Worm (Caenorhabditis elegans) whole organism, L4 larva: ENCODE measurements around the gene arrd-9.

ENCODE experiments used
- F44E2.7 ChIP-seq: fragments of 200-800 bp; sonication (Bioruptor generic); IDR thresholded peaks from 2 replicates; pipeline ENCODE4 v2.1.2; 2022; ENCODE audit warnings: missing genetic modification characterization, missing compliant biosample characterization
- R02D3.7 ChIP-seq: fragments of 150-350 bp; sonication (generic microtip); optimal IDR thresholded peaks from 3 replicates; lab custom pipeline; 2014; ENCODE audit warnings: missing biosample characterization, missing genetic modification characterization
- ZK337.2 ChIP-seq: fragments of 200-800 bp; sonication (Bioruptor generic); IDR thresholded peaks from 2 replicates; pipeline ENCODE4 v1.3.6; 2022; ENCODE audit warnings: missing genetic modification reagents, missing genetic modification characterization, missing compliant biosample characterization
- arid-1 ChIP-seq: fragments of 200-800 bp; sonication (Bioruptor generic); conservative IDR thresholded peaks from 2 replicates; pipeline ENCODE4 v1.3.6; 2022; ENCODE audit warnings: missing genetic modification reagents, missing genetic modification characterization, missing compliant biosample characterization
- ceh-28 ChIP-seq: fragments of 150-350 bp; optimal IDR thresholded peaks from 2 replicates; lab custom pipeline; 2014; ENCODE audit warnings: missing biosample characterization, missing genetic modification reagents, missing genetic modification characterization
- ces-1 ChIP-seq: fragments of 150-350 bp; sonication (generic microtip); optimal IDR thresholded peaks from 4 replicates; lab custom pipeline; 2014; ENCODE audit warnings: missing biosample characterization, missing genetic modification reagents, missing genetic modification characterization
- daf-12 ChIP-seq: fragments of 150-350 bp; optimal IDR thresholded peaks from 2 replicates; lab custom pipeline; 2014; ENCODE audit warnings: missing biosample characterization, missing genetic modification reagents, missing genetic modification characterization
- daf-16 ChIP-seq, 3 experiments: sonication (generic microtip); optimal IDR thresholded peaks; 2 replicates each; lab custom pipeline; 2016 to 2017; ENCODE audit warnings: missing genetic modification characterization in 3 of 3, missing genetic modification reagents in 3 of 3, mild to moderate bottlenecking in 2 of 3, missing compliant biosample characterization in 2 of 3, missing biosample characterization in 1 of 3, moderate library complexity in 1 of 3
- daf-19 ChIP-seq: fragments of 200-800 bp; sonication (Bioruptor generic); conservative IDR thresholded peaks from 2 replicates; pipeline ENCODE4 v1.3.6; 2022; ENCODE audit warnings: missing genetic modification characterization, missing compliant biosample characterization
- daf-8 ChIP-seq: fragments of 200-800 bp; sonication (Bioruptor generic); IDR thresholded peaks from 2 replicates; pipeline ENCODE4 v1.3.6; 2022; ENCODE audit warnings: missing genetic modification characterization, missing compliant biosample characterization
- dmd-8 ChIP-seq: fragments of 200-800 bp; sonication (Bioruptor generic); IDR thresholded peaks from 2 replicates; pipeline ENCODE4 v1.3.6; 2022; ENCODE audit warnings: missing genetic modification characterization, missing compliant biosample characterization
- dpl-1 ChIP-seq: fragments of 150-350 bp; optimal IDR thresholded peaks from 2 replicates; lab custom pipeline; 2014; ENCODE audit warnings: missing biosample characterization, missing genetic modification reagents, missing genetic modification characterization
- dve-1 ChIP-seq: sonication (generic microtip); optimal IDR thresholded peaks from 2 replicates; lab custom pipeline; 2017; ENCODE audit warnings: antibody characterized with exemption, mild to moderate bottlenecking, missing genetic modification characterization, missing compliant biosample characterization; ENCODE audit not compliant: insufficient read depth
- fkh-10 ChIP-seq: fragments of 150-350 bp; optimal IDR thresholded peaks from 2 replicates; lab custom pipeline; 2014; ENCODE audit warnings: missing biosample characterization, missing genetic modification reagents, missing genetic modification characterization
- jun-1 ChIP-seq: fragments of 150-350 bp; optimal IDR thresholded peaks from 2 replicates; lab custom pipeline; 2014; ENCODE audit warnings: missing biosample characterization, missing genetic modification reagents, missing genetic modification characterization
- lin-1 ChIP-seq: fragments of 200-800 bp; sonication (Bioruptor generic); IDR thresholded peaks from 2 replicates; pipeline ENCODE4 v1.3.6; 2022; ENCODE audit warnings: missing genetic modification reagents, missing genetic modification characterization, missing compliant biosample characterization
- lin-13 ChIP-seq: fragments of 150-350 bp; optimal IDR thresholded peaks from 2 replicates; lab custom pipeline; 2014; ENCODE audit warnings: missing biosample characterization, missing genetic modification reagents, missing genetic modification characterization
- lin-15B ChIP-seq: fragments of 150-350 bp; sonication (generic microtip); optimal IDR thresholded peaks from 3 replicates; lab custom pipeline; 2014; ENCODE audit warnings: missing biosample characterization, missing genetic modification characterization
- lin-38 ChIP-seq: fragments of 200-800 bp; sonication (Bioruptor generic); IDR thresholded peaks from 2 replicates; pipeline ENCODE4 v1.3.6; 2022; ENCODE audit warnings: missing genetic modification reagents, missing genetic modification characterization, missing compliant biosample characterization
- lir-3 ChIP-seq: sonication (generic microtip); optimal IDR thresholded peaks from 2 replicates; lab custom pipeline; 2016; ENCODE audit warnings: mild to moderate bottlenecking, missing genetic modification characterization, missing compliant biosample characterization
- mdt-29 ChIP-seq: fragments of 200-800 bp; sonication (Bioruptor generic); IDR thresholded peaks from 2 replicates; pipeline ENCODE4 v1.3.6; 2022; ENCODE audit warnings: missing genetic modification reagents, missing genetic modification characterization, missing compliant biosample characterization
- mep-1 ChIP-seq: fragments of 150-350 bp; sonication (generic microtip); optimal IDR thresholded peaks from 3 replicates; lab custom pipeline; 2014; ENCODE audit warnings: missing biosample characterization, missing genetic modification characterization
- mes-2 ChIP-seq: sonication (generic microtip); optimal IDR thresholded peaks from 2 replicates; lab custom pipeline; 2016; ENCODE audit warnings: missing genotype, mild to moderate bottlenecking, missing genetic modification characterization, missing compliant biosample characterization; ENCODE audit not compliant: poor library complexity, severe bottlenecking
- nhr-28 ChIP-seq: fragments of 150-350 bp; optimal IDR thresholded peaks from 2 replicates; lab custom pipeline; 2014; ENCODE audit warnings: missing biosample characterization, missing genetic modification characterization
- nhr-42 ChIP-seq: fragments of 200-800 bp; sonication (Bioruptor generic); IDR thresholded peaks from 2 replicates; pipeline ENCODE4 v1.3.6; 2022; ENCODE audit warnings: missing genetic modification characterization, missing compliant biosample characterization
- nhr-48 ChIP-seq: sonication (generic microtip); optimal IDR thresholded peaks from 2 replicates; lab custom pipeline; 2016; ENCODE audit warnings: mild to moderate bottlenecking, missing genetic modification characterization, missing compliant biosample characterization
- nhr-6 ChIP-seq: fragments of 150-350 bp; optimal IDR thresholded peaks from 2 replicates; lab custom pipeline; 2014; ENCODE audit warnings: missing biosample characterization, missing genetic modification characterization
- nhr-76 ChIP-seq: fragments of 150-350 bp; optimal IDR thresholded peaks from 2 replicates; lab custom pipeline; 2014; ENCODE audit warnings: missing biosample characterization, missing genetic modification characterization
- pha-4 ChIP-seq, 2 experiments: fragments of 150-350 bp in 1 of 2; fragments of 200-800 bp in 1 of 2; sonication (Bioruptor generic) in 1 of 2; IDR thresholded peaks in 1 of 2; optimal IDR thresholded peaks in 1 of 2; 2 replicates each; pipeline versions ENCODE4 v1.3.6 to Lab custom; 2014 to 2022; ENCODE audit warnings: missing genetic modification characterization in 2 of 2, missing genetic modification reagents in 2 of 2, missing biosample characterization in 1 of 2, missing compliant biosample characterization in 1 of 2
- rbr-2 ChIP-seq: sonication (generic microtip); optimal IDR thresholded peaks from 2 replicates; lab custom pipeline; 2016; ENCODE audit warnings: missing genotype, missing genetic modification characterization, missing compliant biosample characterization
- set-16 ChIP-seq: fragments of 200-800 bp; sonication (Bioruptor generic); IDR thresholded peaks from 2 replicates; pipeline ENCODE4 v1.3.6; 2022; ENCODE audit warnings: missing genetic modification reagents, missing genetic modification characterization, missing compliant biosample characterization
- skn-1 ChIP-seq: fragments of 150-350 bp; optimal IDR thresholded peaks from 2 replicates; lab custom pipeline; 2014; ENCODE audit warnings: missing biosample characterization, missing genetic modification characterization
- spr-3 ChIP-seq: fragments of 200-800 bp; sonication (Bioruptor generic); optimal IDR thresholded peaks from 2 replicates; lab custom pipeline; 2018; ENCODE audit warnings: mild to moderate bottlenecking, missing genetic modification characterization, missing compliant biosample characterization
- tag-97 ChIP-seq: fragments of 200-800 bp; sonication (Bioruptor generic); IDR thresholded peaks from 2 replicates; pipeline ENCODE4 v1.3.6; 2022; ENCODE audit warnings: missing genetic modification characterization, missing compliant biosample characterization
- unc-130 ChIP-seq: sonication (generic microtip); optimal IDR thresholded peaks from 2 replicates; lab custom pipeline; 2016; ENCODE audit warnings: missing genetic modification reagents, missing genetic modification characterization, missing compliant biosample characterization
- unc-39 ChIP-seq: sonication (generic microtip); optimal IDR thresholded peaks from 2 replicates; lab custom pipeline; 2017; ENCODE audit warnings: missing biosample characterization, missing genetic modification characterization
- ztf-7 ChIP-seq: fragments of 150-350 bp; optimal IDR thresholded peaks from 2 replicates; lab custom pipeline; 2014; ENCODE audit warnings: missing biosample characterization, missing genetic modification characterization

The arrd-9 gene

DNA sequence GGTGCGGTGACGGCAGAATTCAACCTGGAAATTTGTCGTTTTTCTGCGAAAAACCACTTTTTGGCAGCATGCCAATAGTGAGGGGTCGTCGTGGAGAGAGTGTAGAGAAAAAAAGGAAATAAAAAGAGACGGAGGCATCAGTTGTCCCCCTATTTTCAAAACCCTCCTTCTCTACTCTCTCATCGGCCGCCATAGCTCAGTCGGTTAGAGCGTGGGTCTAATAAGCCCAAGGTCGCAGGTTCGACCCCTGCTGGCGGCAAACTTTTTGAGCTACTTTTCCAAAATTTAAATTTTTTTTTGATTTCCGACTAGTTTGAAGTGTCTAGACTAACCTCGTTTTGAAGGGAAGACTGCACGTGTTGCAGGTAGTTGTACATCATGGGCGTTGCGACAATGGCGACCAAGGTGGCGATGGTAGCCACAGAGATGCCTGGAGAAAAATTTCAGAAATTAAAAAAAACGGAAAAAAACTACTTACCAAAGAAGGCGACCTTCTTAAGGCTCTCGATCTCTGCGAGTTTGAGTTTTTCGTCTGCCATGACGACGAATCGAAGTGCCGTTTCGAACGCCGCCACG, 13.9 kb upstream of the arrd-9 start, which contains the start of gene col-85 (continued):
- no peak for TF ChIP-seq mep-1 (tag; lab: Kevin White, UChicago)
- TF ChIP-seq skn-1 (tag; lab: Kevin White, UChicago), result no peak
- TF ChIP-seq ces-1 (GFP tag; lab: Kevin White, UChicago), result no peak
- TF ChIP-seq lin-15B (tag; lab: Kevin White, UChicago), result no peak
- no peak for TF ChIP-seq ceh-28
- TF ChIP-seq lir-3, result peak; percentile 62
- TF ChIP-seq daf-8, result 0 out of 2 replicates have a peak, but pooled peaks have one; percentile 71
- peak; percentile 48 for TF ChIP-seq nhr-6 (tag; lab: Kevin White, UChicago)
- peak; percentile 21 for TF ChIP-seq R02D3.7 (tag; lab: Kevin White, UChicago)
- no peak for TF ChIP-seq dve-1 (tag; lab: Kevin White, UChicago)
- TF ChIP-seq arid-1, result peak; percentile 91
- TF ChIP-seq tag-97 (GFP tag; lab: Robert Waterston, UW), result no peak
- TF ChIP-seq dpl-1, result peak; percentile 59

DNA sequence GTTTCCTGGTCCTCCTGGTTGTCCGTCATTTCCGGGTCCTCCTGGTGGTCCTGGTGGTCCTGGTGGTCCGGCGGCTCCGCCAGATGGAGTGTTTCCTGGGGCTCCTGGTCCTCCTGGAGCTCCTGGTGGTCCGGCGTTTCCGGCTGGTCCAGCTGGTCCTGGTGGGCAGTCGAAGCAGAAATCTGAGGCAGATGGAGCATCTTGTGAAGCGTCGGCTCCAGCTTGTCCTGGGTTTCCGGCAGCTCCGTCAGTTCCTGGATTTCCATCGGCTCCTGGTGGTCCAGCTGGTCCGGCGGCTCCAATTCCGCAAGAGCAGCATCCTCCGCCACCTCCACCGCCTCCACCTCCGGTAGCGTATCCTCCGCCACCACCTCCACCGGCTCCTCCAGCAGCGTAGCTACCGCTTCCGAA, 13.4 kb upstream of the arrd-9 start:
- no peak for TF ChIP-seq mdt-29 (GFP tag; lab: Robert Waterston, UW)
- no peak for TF ChIP-seq lin-15B (tag; lab: Kevin White, UChicago)
- no peak for TF ChIP-seq dmd-8 (GFP tag; lab: Robert Waterston, UW)
- 0 out of 2 replicates have a peak, but pooled peaks have one; percentile 49 for TF ChIP-seq pha-4 (GFP tag; IDR thresholded peaks at IDR 0.05; lab: Robert Waterston, UW)
- no peak for TF ChIP-seq pha-4 (tag; optimal IDR thresholded peaks at IDR 0.05; lab: Kevin White, UChicago)
- peak; percentile 98 for TF ChIP-seq set-16 (GFP tag; lab: Robert Waterston, UW)

DNA sequence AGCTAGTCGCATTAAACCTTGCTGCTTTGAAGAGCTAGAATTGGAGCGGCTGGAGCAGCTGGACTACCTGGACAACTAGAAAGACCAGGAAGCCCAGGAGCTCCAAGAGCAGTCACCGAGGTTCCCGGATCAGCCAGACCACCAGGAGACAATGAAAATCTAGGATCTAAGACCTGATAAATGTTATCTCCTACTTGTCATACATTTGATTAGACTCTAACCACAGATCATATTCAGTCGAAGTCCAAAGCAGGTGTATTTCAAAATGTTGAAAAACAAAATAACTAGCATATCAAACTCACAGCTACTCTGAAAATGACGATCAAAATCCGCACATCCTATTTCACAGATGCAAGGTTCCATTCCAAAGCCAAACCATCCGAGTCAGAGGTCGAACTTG, 11.2 kb upstream of the arrd-9 start, which contains the start of gene srz-6:
Gene srz-6, plus strand, starts transcription at position 301 of the 400 bp plus-strand sequence.
- no peak for TF ChIP-seq ZK337.2
- no peak for TF ChIP-seq arid-1
- TF ChIP-seq dve-1 (tag; lab: Kevin White, UChicago), result no peak
- TF ChIP-seq lin-38, result no peak
- no peak for TF ChIP-seq nhr-48 (tag; lab: Kevin White, UChicago)
- no peak for TF ChIP-seq daf-12 (tag; lab: Kevin White, UChicago)
- no peak for TF ChIP-seq F44E2.7 (GFP tag; lab: Robert Waterston, UW)
- no peak for TF ChIP-seq rbr-2
- no peak for TF ChIP-seq nhr-28 (tag; lab: Kevin White, UChicago)
- no peak for TF ChIP-seq spr-3 (GFP tag; lab: Kevin White, UChicago)
- TF ChIP-seq ztf-7 (tag; lab: Kevin White, UChicago), result no peak
- TF ChIP-seq daf-16 (GFP tag; optimal IDR thresholded peaks at IDR 0.05; lab: Kevin White, UChicago), result no peak
- TF ChIP-seq daf-16 (tag; optimal IDR thresholded peaks at IDR 0.05; lab: Kevin White, UChicago), result no peak
- TF ChIP-seq unc-130 (GFP tag; lab: Kevin White, UChicago), result no peak
- no peak for TF ChIP-seq unc-39 (tag; lab: Kevin White, UChicago)
- no peak for TF ChIP-seq fkh-10 (GFP tag; lab: Kevin White, UChicago)
- no peak for TF ChIP-seq ceh-28

DNA sequence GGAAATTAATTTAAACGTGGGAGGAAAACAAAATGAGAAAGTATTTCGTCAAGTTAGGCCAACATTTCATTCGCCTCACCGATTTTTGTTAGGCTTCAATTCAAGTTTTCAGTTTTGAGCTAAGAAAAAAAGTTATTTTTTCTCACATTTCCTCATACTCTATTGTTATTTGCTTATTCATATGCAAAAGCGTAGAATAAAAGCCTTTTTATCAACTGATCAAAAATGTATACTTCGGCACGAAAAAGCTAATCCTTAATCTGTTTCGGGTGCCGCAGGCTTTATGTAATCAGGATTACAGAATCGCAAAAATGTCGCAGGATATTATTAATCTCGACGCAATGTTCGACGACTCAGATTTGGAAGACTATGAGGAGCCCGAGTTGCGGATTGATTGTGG, 9.2 kb upstream of the arrd-9 start, which contains the start of gene T21B4.15:
Gene T21B4.15, plus strand, starts transcription at position 301 of the 400 bp plus-strand sequence.
- TF ChIP-seq mes-2 (tag; lab: Kevin White, UChicago), result no peak
- no peak for TF ChIP-seq unc-39 (tag; lab: Kevin White, UChicago)
- no peak for TF ChIP-seq daf-19
- TF ChIP-seq nhr-42 (GFP tag; lab: Robert Waterston, UW), result no peak
- no peak for TF ChIP-seq lir-3
- TF ChIP-seq nhr-76, result no peak
- TF ChIP-seq nhr-48 (tag; lab: Kevin White, UChicago), result no peak
- no peak for TF ChIP-seq pha-4 (GFP tag; IDR thresholded peaks at IDR 0.05; lab: Robert Waterston, UW)
- no peak for TF ChIP-seq pha-4 (tag; optimal IDR thresholded peaks at IDR 0.05; lab: Kevin White, UChicago)
- TF ChIP-seq jun-1 (tag; lab: Kevin White, UChicago), result no peak
- TF ChIP-seq lin-1 (GFP tag; lab: Robert Waterston, UW), result no peak
- no peak for TF ChIP-seq fkh-10 (GFP tag; lab: Kevin White, UChicago)
- TF ChIP-seq lin-38, result no peak
- TF ChIP-seq tag-97 (GFP tag; lab: Robert Waterston, UW), result no peak
- no peak for TF ChIP-seq lin-13 (GFP tag; lab: Kevin White, UChicago)
